Worm (Caenorhabditis elegans) whole organism, early embryonic: Measurements from ENCODE around the gene tag-115.

ENCODE experiments used
- B0310.2 ChIP-seq: sonication (generic microtip); optimal IDR thresholded peaks from 2 replicates; lab custom pipeline; 2016; ENCODE audit warnings: mild to moderate bottlenecking, missing genetic modification characterization, missing compliant biosample characterization
- F13C5.2 ChIP-seq: sonication (generic microtip); optimal IDR thresholded peaks from 2 replicates; lab custom pipeline; 2017; ENCODE audit warnings: mild to moderate bottlenecking, missing genetic modification characterization, inconsistent platforms, missing compliant biosample characterization
- aly-1 ChIP-seq: sonication (generic microtip); optimal IDR thresholded peaks from 2 replicates; lab custom pipeline; 2016; ENCODE audit warnings: missing genetic modification characterization, missing compliant biosample characterization
- ama-1 ChIP-seq: fragments of 150-350 bp; optimal IDR thresholded peaks from 2 replicates; lab custom pipeline; 2014
- ceh-13 ChIP-seq: fragments of 200-800 bp; sonication (Bioruptor generic); optimal IDR thresholded peaks from 2 replicates; lab custom pipeline; 2018; ENCODE audit warnings: mild to moderate bottlenecking, missing genetic modification characterization, missing compliant biosample characterization
- ceh-36 ChIP-seq: sonication (generic microtip); optimal IDR thresholded peaks from 2 replicates; lab custom pipeline; 2016; ENCODE audit warnings: missing genetic modification characterization, inconsistent platforms, missing compliant biosample characterization
- ets-7 ChIP-seq: sonication (generic microtip); optimal IDR thresholded peaks from 2 replicates; lab custom pipeline; 2016; ENCODE audit warnings: missing genotype, missing genetic modification characterization, missing compliant biosample characterization
- flt-1 ChIP-seq: fragments of 200-800 bp; sonication (Bioruptor generic); IDR thresholded peaks from 2 replicates; pipeline ENCODE4 v1.3.6; 2022; ENCODE audit warnings: missing genetic modification characterization, missing compliant biosample characterization
- hmbx-1 ChIP-seq: sonication (generic microtip); optimal IDR thresholded peaks from 2 replicates; lab custom pipeline; 2016; ENCODE audit warnings: mild to moderate bottlenecking, missing genetic modification characterization, missing compliant biosample characterization
- hmg-4 ChIP-seq: fragments of 200-800 bp; sonication (Bioruptor generic); optimal IDR thresholded peaks from 2 replicates; lab custom pipeline; 2018; ENCODE audit warnings: mild to moderate bottlenecking, missing genetic modification characterization, missing compliant biosample characterization
- hnd-1 ChIP-seq: sonication (generic microtip); optimal IDR thresholded peaks from 2 replicates; lab custom pipeline; 2016; ENCODE audit warnings: missing genetic modification characterization, missing compliant biosample characterization
- pes-1 ChIP-seq: fragments of 200-800 bp; sonication (Bioruptor generic); IDR thresholded peaks from 2 replicates; pipeline ENCODE4 v1.3.6; 2022; ENCODE audit warnings: missing genetic modification reagents, missing genetic modification characterization, missing compliant biosample characterization
- scrt-1 ChIP-seq: fragments of 200-800 bp; sonication (Bioruptor generic); IDR thresholded peaks from 2 replicates; pipeline ENCODE4 v1.3.6; 2022; ENCODE audit warnings: missing genetic modification characterization, missing compliant biosample characterization
- sea-1 ChIP-seq: fragments of 200-800 bp; sonication (Bioruptor generic); conservative IDR thresholded peaks from 2 replicates; pipeline ENCODE4 v1.3.6; 2022; ENCODE audit warnings: missing genetic modification characterization, missing compliant biosample characterization
- tbx-11 ChIP-seq: fragments of 200-800 bp; sonication (Bioruptor generic); IDR thresholded peaks from 2 replicates; pipeline ENCODE4 v1.3.6; 2022; ENCODE audit warnings: missing genetic modification characterization, missing compliant biosample characterization
- tbx-37 ChIP-seq: fragments of 200-800 bp; sonication (Bioruptor generic); conservative IDR thresholded peaks from 2 replicates; pipeline ENCODE4 v1.3.6; 2022; ENCODE audit warnings: missing genetic modification reagents, missing genetic modification characterization, missing compliant biosample characterization
- tra-4 ChIP-seq: sonication (generic microtip); optimal IDR thresholded peaks from 2 replicates; lab custom pipeline; 2017; ENCODE audit warnings: missing genetic modification characterization, missing compliant biosample characterization

tag-115 gene

DNA sequence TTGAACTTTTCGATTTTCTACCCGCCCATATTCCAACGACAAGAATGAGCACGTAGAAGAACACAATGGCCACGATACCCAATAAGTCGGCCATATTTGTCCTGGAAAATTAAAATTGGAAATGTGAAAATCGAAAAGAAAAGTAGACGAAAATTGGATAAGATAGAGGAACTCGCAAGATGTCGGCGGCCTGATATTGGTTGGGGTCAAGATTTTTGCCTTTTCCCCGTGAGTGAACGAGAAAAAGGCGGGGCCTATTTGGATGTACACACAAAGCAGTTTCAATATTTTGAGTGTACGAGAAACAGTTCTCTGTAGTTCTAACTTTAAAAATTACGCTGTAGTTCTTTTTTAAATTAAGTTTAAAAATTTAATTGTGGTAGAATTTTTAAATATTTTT lies 24.7 kb downstream of the tag-115 start, which contains the start of gene cho-1:
Gene cho-1, minus strand, starts transcription at position 101 of the 400 bp plus-strand sequence.
- no peak for TF ChIP-seq hmbx-1 (tag; lab: Kevin White, UChicago)
- no peak for TF ChIP-seq hmg-4 (GFP tag; lab: Kevin White, UChicago)
- TF ChIP-seq ets-7 (tag; lab: Kevin White, UChicago): no peak
- no peak for TF ChIP-seq ceh-36 (tag; lab: Kevin White, UChicago)

DNA sequence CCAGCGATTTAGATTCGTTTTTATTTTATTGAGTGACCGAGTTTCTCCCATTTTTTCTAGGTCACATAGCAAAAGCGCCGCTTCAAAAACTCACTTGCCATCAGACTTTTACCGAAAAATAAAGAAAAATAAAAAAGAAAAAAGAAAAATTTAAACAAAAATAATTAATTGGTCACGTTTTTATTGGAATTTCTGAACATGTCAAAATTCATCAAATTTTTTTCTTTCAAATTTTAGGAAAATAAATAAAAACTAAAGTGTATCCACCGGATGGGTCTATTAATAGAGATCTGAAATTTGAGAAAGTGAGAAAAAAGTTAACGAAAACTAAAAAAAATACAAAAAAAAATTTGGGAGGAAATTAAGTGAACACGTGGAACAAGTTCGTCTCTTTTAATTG lies 29.6 kb downstream of the tag-115 start, which contains the start of gene C48D1.9:
Gene C48D1.9, minus strand, starts transcription at position 101 of the 400 bp plus-strand sequence.
- no peak for TF ChIP-seq sea-1 (GFP tag; lab: Robert Waterston, UW)
- no peak for TF ChIP-seq tbx-37 (GFP tag; lab: Robert Waterston, UW)
- no peak for TF ChIP-seq pes-1 (GFP tag; lab: Robert Waterston, UW)
- TF ChIP-seq aly-1 (tag; lab: Kevin White, UChicago): no peak
- no peak for TF ChIP-seq ets-7 (tag; lab: Kevin White, UChicago)
- no peak for TF ChIP-seq hnd-1 (tag; lab: Kevin White, UChicago)
- no peak for TF ChIP-seq flt-1
- no peak for TF ChIP-seq hmg-4 (GFP tag; lab: Kevin White, UChicago)
- TF ChIP-seq B0310.2 (tag; lab: Kevin White, UChicago): no peak
- no peak for TF ChIP-seq ceh-13 (GFP tag; lab: Kevin White, UChicago)

- TF ChIP-seq sea-1 (GFP tag; lab: Robert Waterston, UW) (no peak), hmg-4 (GFP tag; lab: Kevin White, UChicago) (peak; percentile 15)
Measured at ce11 chrIV:13205891-13206290, 33.3 kb downstream of the tag-115 start.

DNA sequence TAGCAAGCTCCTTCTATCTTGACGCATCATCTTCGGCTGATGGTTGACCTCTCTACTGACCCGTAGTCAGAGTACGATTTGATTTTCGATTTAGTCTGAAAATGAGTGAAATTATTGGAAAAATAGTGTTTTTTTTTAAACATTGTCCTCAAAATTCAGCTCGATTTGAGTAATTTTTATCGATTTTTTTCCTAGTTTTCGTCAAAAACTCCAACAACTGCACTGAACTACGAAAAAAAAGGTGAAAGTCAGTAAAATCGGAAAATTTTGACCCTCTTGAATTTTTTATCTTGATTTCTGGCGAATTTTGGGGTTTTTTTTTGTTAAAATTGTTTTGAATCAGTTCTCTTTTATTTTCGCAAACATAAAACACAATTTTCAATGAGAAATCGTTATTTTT lies 35.2 kb downstream of the tag-115 start, which contains the start of gene ced-3:
Gene ced-3, minus strand, starts transcription at position 101 of the 400 bp plus-strand sequence.
- no peak for TF ChIP-seq flt-1
- no peak for TF ChIP-seq scrt-1 (GFP tag; lab: Robert Waterston, UW)
- TF ChIP-seq ceh-36 (tag; lab: Kevin White, UChicago): no peak
- no peak for TF ChIP-seq F13C5.2 (tag; lab: Kevin White, UChicago)
- TF ChIP-seq ceh-13 (GFP tag; lab: Kevin White, UChicago): no peak
- TF ChIP-seq tra-4 (tag; lab: Kevin White, UChicago): no peak
- no peak for TF ChIP-seq hmg-4 (GFP tag; lab: Kevin White, UChicago)
- no peak for TF ChIP-seq B0310.2 (tag; lab: Kevin White, UChicago)
- TF ChIP-seq pes-1 (GFP tag; lab: Robert Waterston, UW): no peak
- no peak for TF ChIP-seq hnd-1 (tag; lab: Kevin White, UChicago)
- no peak for TF ChIP-seq tbx-37 (GFP tag; lab: Robert Waterston, UW)
- no peak for TF ChIP-seq ets-7 (tag; lab: Kevin White, UChicago)
- no peak for TF ChIP-seq sea-1 (GFP tag; lab: Robert Waterston, UW)
- TF ChIP-seq hmbx-1 (tag; lab: Kevin White, UChicago): no peak

DNA sequence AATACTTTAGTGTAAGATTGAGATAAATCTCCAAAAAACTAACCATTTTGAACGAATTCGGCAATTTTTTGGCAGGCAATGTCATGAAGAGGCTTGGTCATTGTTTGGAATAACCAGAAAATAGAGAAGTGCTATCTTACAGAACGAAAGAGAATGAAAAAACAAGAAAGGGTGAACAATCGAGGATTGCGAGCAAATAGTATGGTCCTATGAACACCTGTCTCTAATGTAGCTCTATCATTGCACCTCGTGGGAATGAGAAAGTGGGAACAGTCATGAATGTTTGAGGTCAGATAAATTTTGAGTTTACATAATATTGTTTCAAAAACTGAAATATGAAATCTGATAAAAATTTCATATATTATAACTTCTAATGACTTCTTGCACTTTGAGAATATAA lies 41.9 kb downstream of the tag-115 start, which contains the start of gene C48D1.1:
Gene C48D1.1, minus strand, starts transcription at position 101 of the 400 bp plus-strand sequence.
- TF ChIP-seq ceh-36 (tag; lab: Kevin White, UChicago) (no peak), scrt-1 (GFP tag; lab: Robert Waterston, UW) (no peak), hmg-4 (GFP tag; lab: Kevin White, UChicago) (no peak), ets-7 (tag; lab: Kevin White, UChicago) (no peak), flt-1 (no peak), hmbx-1 (tag; lab: Kevin White, UChicago) (no peak), tbx-11 (GFP tag; lab: Robert Waterston, UW) (no peak), ceh-13 (GFP tag; lab: Kevin White, UChicago) (no peak), tbx-37 (GFP tag; lab: Robert Waterston, UW) (no peak), ama-1 (lab: Kevin White, UChicago) (no peak), hnd-1 (tag; lab: Kevin White, UChicago) (no peak), aly-1 (tag; lab: Kevin White, UChicago) (no peak), B0310.2 (tag; lab: Kevin White, UChicago) (no peak), pes-1 (GFP tag; lab: Robert Waterston, UW) (no peak), tra-4 (tag; lab: Kevin White, UChicago) (no peak)

- no peak for TF ChIP-seq ama-1 (lab: Kevin White, UChicago)
- TF ChIP-seq F13C5.2 (tag; lab: Kevin White, UChicago): no peak
- no peak for TF ChIP-seq pes-1 (GFP tag; lab: Robert Waterston, UW)
- no peak for TF ChIP-seq B0310.2 (tag; lab: Kevin White, UChicago)
- no peak for TF ChIP-seq sea-1 (GFP tag; lab: Robert Waterston, UW)
- TF ChIP-seq hmbx-1 (tag; lab: Kevin White, UChicago): no peak
- no peak for TF ChIP-seq tbx-37 (GFP tag; lab: Robert Waterston, UW)
- no peak for TF ChIP-seq hmg-4 (GFP tag; lab: Kevin White, UChicago)
- no peak for TF ChIP-seq ceh-36 (tag; lab: Kevin White, UChicago)
- TF ChIP-seq ets-7 (tag; lab: Kevin White, UChicago): no peak
- TF ChIP-seq hnd-1 (tag; lab: Kevin White, UChicago): no peak
- TF ChIP-seq scrt-1 (GFP tag; lab: Robert Waterston, UW): no peak
Measured at ce11 chrIV:13193239-13193638, 46.0 kb downstream of the tag-115 start, which contains the start of gene F58D2.5. TSS of gene F58D2.5 (minus strand) at chrIV:13193339.

ce11 chrIV:13190075-13190474 lies 49.1 kb downstream of the tag-115 start:
- TF ChIP-seq F13C5.2 (tag; lab: Kevin White, UChicago) (no peak), scrt-1 (GFP tag; lab: Robert Waterston, UW) (no peak), pes-1 (GFP tag; lab: Robert Waterston, UW) (no peak), hmbx-1 (tag; lab: Kevin White, UChicago) (no peak), hnd-1 (tag; lab: Kevin White, UChicago) (no peak), tra-4 (tag; lab: Kevin White, UChicago) (no peak), ama-1 (lab: Kevin White, UChicago) (no peak), flt-1 (no peak), tbx-37 (GFP tag; lab: Robert Waterston, UW) (no peak), ets-7 (tag; lab: Kevin White, UChicago) (no peak), aly-1 (tag; lab: Kevin White, UChicago) (no peak), tbx-11 (GFP tag; lab: Robert Waterston, UW) (no peak), ceh-13 (GFP tag; lab: Kevin White, UChicago) (no peak), hmg-4 (GFP tag; lab: Kevin White, UChicago) (no peak), ceh-36 (tag; lab: Kevin White, UChicago) (no peak), B0310.2 (tag; lab: Kevin White, UChicago) (no peak), sea-1 (GFP tag; lab: Robert Waterston, UW) (no peak)
